Worm (Caenorhabditis elegans) whole organism, L1 larva: ENCODE data around the gene ZK180.7.
A peak's percentile ranks its signal among the peaks of the same experiment; 100 is the strongest.

Experiments
- C34B4.2 ChIP-seq: sonication (generic microtip); optimal IDR thresholded peaks from 2 replicates; lab custom pipeline; 2017; ENCODE audit warnings: mild to moderate bottlenecking, missing genetic modification characterization, missing compliant biosample characterization
- aha-1 ChIP-seq: fragments of 150-350 bp; optimal IDR thresholded peaks from 2 replicates; lab custom pipeline; 2014; ENCODE audit warnings: missing biosample characterization, missing genetic modification characterization
- alr-1 ChIP-seq: fragments of 200-800 bp; sonication (Bioruptor generic); optimal IDR thresholded peaks from 2 replicates; lab custom pipeline; 2018; ENCODE audit warnings: borderline replicate concordance, mild to moderate bottlenecking, missing genetic modification characterization, missing compliant biosample characterization
- ama-1 ChIP-seq: fragments of 150-350 bp; optimal IDR thresholded peaks from 2 replicates; lab custom pipeline; 2014
- ceh-82 ChIP-seq, 3 experiments: fragments of 150-350 bp in 1 of 3; sonication (generic microtip) in 2 of 3; optimal IDR thresholded peaks; 2 replicates each; lab custom pipeline; 2014 to 2017; ENCODE audit warnings: missing biosample characterization in 3 of 3, missing genetic modification characterization in 3 of 3
- ceh-90 ChIP-seq: sonication (generic microtip); optimal IDR thresholded peaks from 2 replicates; lab custom pipeline; 2016; ENCODE audit warnings: missing genetic modification characterization, missing compliant biosample characterization
- ces-1 ChIP-seq: fragments of 150-350 bp; optimal IDR thresholded peaks from 2 replicates; lab custom pipeline; 2014; ENCODE audit warnings: missing biosample characterization, missing genetic modification reagents, missing genetic modification characterization
- efl-1 ChIP-seq, 4 experiments: fragments of 150-350 bp; optimal IDR thresholded peaks in 3 of 4; peaks in 1 of 4; 1 replicate in 1 of 4; 2 replicates in 3 of 4; lab custom pipeline; 2014; ENCODE audit warnings: missing biosample characterization in 2 of 4, missing genetic modification characterization in 2 of 4, missing genetic modification reagents in 2 of 4
- egl-13 ChIP-seq: sonication (generic microtip); optimal IDR thresholded peaks from 2 replicates; lab custom pipeline; 2016; ENCODE audit warnings: missing genotype, missing genetic modification reagents, missing genetic modification characterization, missing compliant biosample characterization
- ets-5 ChIP-seq: fragments of 200-800 bp; sonication (Bioruptor generic); IDR thresholded peaks from 2 replicates; pipeline ENCODE4 v1.3.6; 2022; ENCODE audit warnings: missing genetic modification characterization, missing compliant biosample characterization
- fkh-10 ChIP-seq: sonication (generic microtip); optimal IDR thresholded peaks from 2 replicates; lab custom pipeline; 2017; ENCODE audit warnings: missing biosample characterization, missing genetic modification reagents, missing genetic modification characterization
- fkh-4 ChIP-seq: sonication (generic microtip); optimal IDR thresholded peaks from 2 replicates; lab custom pipeline; 2016; ENCODE audit warnings: missing compliant biosample characterization, missing genetic modification characterization, borderline replicate concordance
- fkh-8 ChIP-seq: sonication (generic microtip); optimal IDR thresholded peaks from 2 replicates; lab custom pipeline; 2016; ENCODE audit warnings: mild to moderate bottlenecking, missing genetic modification characterization, missing compliant biosample characterization
- fos-1 ChIP-seq: fragments of 150-350 bp; optimal IDR thresholded peaks from 2 replicates; lab custom pipeline; 2014; ENCODE audit warnings: missing biosample characterization, missing genetic modification characterization
- grh-1 ChIP-seq: fragments of 200-800 bp; sonication (Bioruptor generic); IDR thresholded peaks from 2 replicates; pipeline ENCODE4 v1.3.6; 2022; ENCODE audit warnings: missing genetic modification reagents, missing genetic modification characterization, missing compliant biosample characterization
- hlh-4 ChIP-seq: sonication (generic microtip); optimal IDR thresholded peaks from 2 replicates; lab custom pipeline; 2016; ENCODE audit warnings: mild to moderate bottlenecking, missing genetic modification characterization, missing compliant biosample characterization
- jun-1 ChIP-seq: fragments of 150-350 bp; optimal IDR thresholded peaks from 2 replicates; lab custom pipeline; 2014; ENCODE audit warnings: missing biosample characterization, missing genetic modification reagents, missing genetic modification characterization
- lin-13 ChIP-seq: fragments of 150-350 bp; optimal IDR thresholded peaks from 2 replicates; lab custom pipeline; 2014; ENCODE audit warnings: missing biosample characterization, missing genetic modification reagents, missing genetic modification characterization
- lin-14 ChIP-seq: fragments of 200-800 bp; sonication (Bioruptor generic); optimal IDR thresholded peaks from 2 replicates; lab custom pipeline; 2018; ENCODE audit warnings: mild to moderate bottlenecking, missing genetic modification characterization, moderate library complexity, missing compliant biosample characterization
- lsy-2 ChIP-seq, 2 experiments: fragments of 150-350 bp; optimal IDR thresholded peaks; 2 replicates each; lab custom pipeline; 2014; ENCODE audit warnings: missing biosample characterization in 2 of 2, missing genetic modification characterization in 2 of 2
- mef-2 ChIP-seq: fragments of 150-350 bp; optimal IDR thresholded peaks from 2 replicates; lab custom pipeline; 2014; ENCODE audit warnings: missing biosample characterization, missing genetic modification characterization
- mep-1 ChIP-seq: fragments of 150-350 bp; optimal IDR thresholded peaks from 2 replicates; lab custom pipeline; 2014; ENCODE audit warnings: missing biosample characterization, missing genetic modification characterization
- nhr-11 ChIP-seq: fragments of 150-350 bp; optimal IDR thresholded peaks from 2 replicates; lab custom pipeline; 2014; ENCODE audit warnings: missing biosample characterization, missing genetic modification characterization
- nhr-12 ChIP-seq: sonication (generic microtip); optimal IDR thresholded peaks from 2 replicates; lab custom pipeline; 2017; ENCODE audit warnings: missing biosample characterization, missing genetic modification characterization
- nhr-19 ChIP-seq: fragments of 200-800 bp; sonication (Bioruptor generic); conservative IDR thresholded peaks from 2 replicates; pipeline ENCODE4 v1.3.6; 2022; ENCODE audit warnings: missing genetic modification characterization, missing compliant biosample characterization
- nhr-237 ChIP-seq: fragments of 150-350 bp; optimal IDR thresholded peaks from 2 replicates; lab custom pipeline; 2014; ENCODE audit warnings: missing biosample characterization, missing genetic modification characterization
- nhr-28 ChIP-seq: fragments of 150-350 bp; optimal IDR thresholded peaks from 2 replicates; lab custom pipeline; 2014; ENCODE audit warnings: missing biosample characterization, missing genetic modification characterization
- nhr-71 ChIP-seq: sonication (generic microtip); optimal IDR thresholded peaks from 2 replicates; lab custom pipeline; 2016; ENCODE audit warnings: mild to moderate bottlenecking, missing genetic modification characterization, moderate library complexity, missing compliant biosample characterization
- nhr-76 ChIP-seq: sonication (generic microtip); optimal IDR thresholded peaks from 2 replicates; lab custom pipeline; 2017; ENCODE audit warnings: missing biosample characterization, missing genetic modification characterization
- nhr-85 ChIP-seq: sonication (generic microtip); peaks from one replicate; lab custom pipeline; 2016; ENCODE audit warnings: missing genetic modification characterization, inconsistent platforms, missing compliant biosample characterization
- pqm-1 ChIP-seq: sonication (generic microtip); optimal IDR thresholded peaks from 3 replicates; lab custom pipeline; 2017; ENCODE audit warnings: missing biosample characterization, missing genetic modification characterization
- rnt-1 ChIP-seq: sonication (generic microtip); optimal IDR thresholded peaks from 2 replicates; lab custom pipeline; 2016; ENCODE audit warnings: mild to moderate bottlenecking, missing genetic modification characterization, moderate library complexity, missing compliant biosample characterization
- skn-1 ChIP-seq: fragments of 150-350 bp; optimal IDR thresholded peaks from 2 replicates; lab custom pipeline; 2014; ENCODE audit warnings: missing biosample characterization, missing genetic modification characterization
- snu-23 ChIP-seq: sonication (generic microtip); optimal IDR thresholded peaks from 2 replicates; lab custom pipeline; 2016; ENCODE audit warnings: missing genetic modification characterization, missing compliant biosample characterization
- sptf-1 ChIP-seq: fragments of 150-350 bp; optimal IDR thresholded peaks from 2 replicates; lab custom pipeline; 2014; ENCODE audit warnings: missing biosample characterization, missing genetic modification characterization
- unc-130 ChIP-seq: fragments of 150-350 bp; optimal IDR thresholded peaks from 2 replicates; lab custom pipeline; 2017; ENCODE audit warnings: missing biosample characterization, missing genetic modification characterization, inconsistent platforms
- unc-30 ChIP-seq: sonication (generic microtip); optimal IDR thresholded peaks from 2 replicates; lab custom pipeline; 2017; ENCODE audit warnings: missing biosample characterization, missing genetic modification characterization
- unc-98 ChIP-seq: fragments of 200-800 bp; sonication (Bioruptor generic); IDR thresholded peaks from 2 replicates; pipeline ENCODE4 v1.3.6; 2022; ENCODE audit warnings: missing genetic modification characterization, missing compliant biosample characterization
- vab-15 ChIP-seq: sonication (generic microtip); optimal IDR thresholded peaks from 2 replicates; lab custom pipeline; 2017; ENCODE audit warnings: missing genotype, mild to moderate bottlenecking, missing genetic modification characterization, missing compliant biosample characterization
- zag-1 ChIP-seq: fragments of 150-350 bp; optimal IDR thresholded peaks from 2 replicates; lab custom pipeline; 2014; ENCODE audit warnings: missing biosample characterization, missing genetic modification characterization
- zip-4 ChIP-seq: fragments of 200-800 bp; sonication (Bioruptor generic); optimal IDR thresholded peaks from 2 replicates; lab custom pipeline; 2018; ENCODE audit warnings: mild to moderate bottlenecking, missing genetic modification characterization, moderate library complexity, missing compliant biosample characterization
- ztf-11 ChIP-seq, 2 experiments: sonication (generic microtip); optimal IDR thresholded peaks; 2 replicates each; lab custom pipeline; 2016 to 2017; ENCODE audit warnings: missing genetic modification characterization in 2 of 2, missing biosample characterization in 1 of 2, missing compliant biosample characterization in 1 of 2
- ztf-4 ChIP-seq: fragments of 150-350 bp; optimal IDR thresholded peaks from 2 replicates; lab custom pipeline; 2014; ENCODE audit warnings: missing biosample characterization, missing genetic modification characterization

The ZK180.7 gene

ce11 chrIV:4505078-4505477, 14.7 kb downstream of the ZK180.7 start:
- TF ChIP-seq lin-13 (GFP tag; lab: Kevin White, UChicago) (no peak), ces-1 (GFP tag; lab: Kevin White, UChicago) (peak; percentile 2), fkh-10 (GFP tag; lab: Kevin White, UChicago) (peak; percentile 3), nhr-71 (tag; lab: Kevin White, UChicago) (peak; percentile 7), aha-1 (no peak), nhr-85 (tag; lab: Kevin White, UChicago) (peak; percentile 23), lin-14 (GFP tag; lab: Kevin White, UChicago) (peak; percentile 71)

ce11 chrIV:4506637-4507036, 16.3 kb downstream of the ZK180.7 start, which contains the start of gene gbb-2:
TSS of gene gbb-2 (minus strand) at chrIV:4506748.
- TF ChIP-seq nhr-237 (tag; lab: Kevin White, UChicago), result no peak
- peak; percentile 6 for TF ChIP-seq mep-1
- TF ChIP-seq nhr-76, result no peak
- peak in 1 of 2 experiments; percentile 5 for TF ChIP-seq efl-1 (optimal IDR thresholded peaks at IDR 0.05; lab: Kevin White, UChicago)
- TF ChIP-seq efl-1 (GFP tag; optimal IDR thresholded peaks at IDR 0.05 in 1 of 2; lab: Kevin White, UChicago), result no peak
- no peak for TF ChIP-seq sptf-1 (tag; lab: Kevin White, UChicago)
- no peak for TF ChIP-seq nhr-12
- TF ChIP-seq rnt-1 (tag; lab: Kevin White, UChicago), result peak; percentile 54
- no peak for TF ChIP-seq pqm-1 (tag; lab: Kevin White, UChicago)
- peak; percentile 40 for TF ChIP-seq nhr-19 (GFP tag; lab: Robert Waterston, UW)
- no peak for TF ChIP-seq ets-5 (GFP tag; lab: Robert Waterston, UW)
- no peak for TF ChIP-seq ztf-4 (tag; lab: Kevin White, UChicago)
- TF ChIP-seq mef-2 (tag; lab: Kevin White, UChicago), result no peak
- TF ChIP-seq nhr-28 (tag; lab: Kevin White, UChicago), result no peak
- peak; percentile 79 for TF ChIP-seq lin-14 (GFP tag; lab: Kevin White, UChicago)
- TF ChIP-seq skn-1 (tag; lab: Kevin White, UChicago), result no peak
- no peak for TF ChIP-seq unc-30 (tag; lab: Kevin White, UChicago)
- no peak for TF ChIP-seq ces-1 (GFP tag; lab: Kevin White, UChicago)
- TF ChIP-seq unc-130 (tag; lab: Kevin White, UChicago), result no peak
- TF ChIP-seq nhr-71 (tag; lab: Kevin White, UChicago), result peak; percentile 67
- TF ChIP-seq egl-13, result no peak
- TF ChIP-seq alr-1, result no peak
- TF ChIP-seq jun-1 (tag; lab: Kevin White, UChicago), result no peak
- no peak for TF ChIP-seq fkh-8 (tag; lab: Kevin White, UChicago)
- TF ChIP-seq nhr-85 (tag; lab: Kevin White, UChicago), result no peak
- no peak for TF ChIP-seq ztf-11 (tag; optimal IDR thresholded peaks at IDR 0.05; lab: Kevin White, UChicago)
- no peak for TF ChIP-seq aha-1
- no peak for TF ChIP-seq unc-98 (GFP tag; lab: Robert Waterston, UW)
- TF ChIP-seq lsy-2 (tag; optimal IDR thresholded peaks at IDR 0.05; lab: Kevin White, UChicago), result peak in 1 of 2 experiments; percentile 17
- TF ChIP-seq fkh-4 (tag; lab: Kevin White, UChicago), result no peak
- no peak for TF ChIP-seq fos-1 (tag; lab: Kevin White, UChicago)
- no peak for TF ChIP-seq ceh-90 (tag; lab: Kevin White, UChicago)
- no peak for TF ChIP-seq grh-1 (GFP tag; lab: Robert Waterston, UW)
- TF ChIP-seq ceh-82 (tag; optimal IDR thresholded peaks at IDR 0.05; lab: Kevin White, UChicago), result no peak
- TF ChIP-seq C34B4.2 (tag; lab: Kevin White, UChicago), result no peak
- TF ChIP-seq ama-1 (lab: Kevin White, UChicago), result no peak
- TF ChIP-seq vab-15 (tag; lab: Kevin White, UChicago), result no peak
- peak; percentile 14 for TF ChIP-seq snu-23 (GFP tag; lab: Kevin White, UChicago)
- no peak for TF ChIP-seq hlh-4 (tag; lab: Kevin White, UChicago)
- TF ChIP-seq nhr-11, result no peak
- no peak for TF ChIP-seq zip-4
- no peak for TF ChIP-seq zag-1 (tag; lab: Kevin White, UChicago)
